Worm (Caenorhabditis elegans) whole organism, L2 larva: ENCODE measurements around the gene cht-1.

Experiments used
- R02D3.7 ChIP-seq: fragments of 150-350 bp; optimal IDR thresholded peaks from 2 replicates; lab custom pipeline; 2014; ENCODE audit warnings: missing biosample characterization, missing genetic modification characterization
- ZK546.5 ChIP-seq: sonication (generic microtip); optimal IDR thresholded peaks from 2 replicates; lab custom pipeline; 2017; ENCODE audit warnings: missing biosample characterization, missing genetic modification characterization
- ama-1 ChIP-seq: fragments of 150-350 bp; optimal IDR thresholded peaks from 2 replicates; lab custom pipeline; 2018; ENCODE audit warnings: inconsistent platforms
- blmp-1 ChIP-seq: sonication (generic microtip); optimal IDR thresholded peaks from 2 replicates; lab custom pipeline; 2017; ENCODE audit warnings: missing genetic modification characterization, mild to moderate bottlenecking, missing compliant biosample characterization, antibody characterized with exemption, moderate library complexity; ENCODE audit not compliant: insufficient read depth
- elt-1 ChIP-seq: fragments of 150-350 bp; optimal IDR thresholded peaks from 2 replicates; lab custom pipeline; 2014; ENCODE audit warnings: missing biosample characterization, missing genetic modification characterization
- nhr-10 ChIP-seq: sonication (generic microtip); optimal IDR thresholded peaks from 2 replicates; lab custom pipeline; 2017; ENCODE audit warnings: missing biosample characterization, missing genetic modification characterization
- nhr-11 ChIP-seq: fragments of 150-350 bp; optimal IDR thresholded peaks from 2 replicates; lab custom pipeline; 2014; ENCODE audit warnings: missing biosample characterization, missing genetic modification characterization
- nhr-237 ChIP-seq: fragments of 150-350 bp; optimal IDR thresholded peaks from 2 replicates; lab custom pipeline; 2014; ENCODE audit warnings: missing biosample characterization, missing genetic modification characterization
- sma-9 ChIP-seq, 2 experiments: fragments of 150-350 bp in 1 of 2; sonication (generic microtip) in 1 of 2; optimal IDR thresholded peaks; 2 replicates each; lab custom pipeline; 2014 to 2016; ENCODE audit warnings: missing genetic modification characterization in 2 of 2, mild to moderate bottlenecking in 1 of 2, missing biosample characterization in 1 of 2, missing compliant biosample characterization in 1 of 2, missing genetic modification reagents in 1 of 2, moderate library complexity in 1 of 2

DNA sequence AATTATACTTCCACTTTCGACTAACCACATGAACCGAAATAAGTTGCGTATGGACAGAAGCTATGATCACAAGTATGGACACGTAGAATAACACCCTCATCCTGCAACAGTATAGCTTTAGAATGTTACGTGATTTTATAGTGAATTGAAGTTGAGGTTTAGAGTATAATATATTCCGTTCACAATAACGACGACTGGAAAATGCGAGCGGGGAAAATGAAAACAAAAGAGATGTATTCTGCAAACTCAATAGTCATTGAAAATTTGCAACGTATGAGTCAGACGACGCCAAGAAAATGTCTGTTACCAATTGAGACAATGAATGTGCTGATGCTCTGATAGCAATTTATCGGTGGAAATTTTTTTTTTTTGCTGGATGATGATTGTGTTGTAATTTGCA is 14.5 kb downstream of the cht-1 start, which contains the start of gene acp-1:
- TF ChIP-seq blmp-1 (no peak), ama-1 (lab: Kevin White, UChicago) (no peak), nhr-10 (tag; lab: Kevin White, UChicago) (no peak), elt-1 (tag; lab: Kevin White, UChicago) (no peak), nhr-237 (tag; lab: Kevin White, UChicago) (no peak), sma-9 (GFP tag; optimal IDR thresholded peaks at IDR 0.05; lab: Kevin White, UChicago) (no peak), sma-9 (tag; optimal IDR thresholded peaks at IDR 0.05; lab: Kevin White, UChicago) (no peak), R02D3.7 (no peak), nhr-11 (tag; lab: Kevin White, UChicago) (no peak), ZK546.5 (tag; lab: Kevin White, UChicago) (no peak)
